Fruit fly (Drosophila melanogaster) whole organism, embryonic: ENCODE results near the gene CG11470.
A peak's percentile ranks its signal among the peaks of the same experiment; 100 is the strongest.

Experiments used
- BtbVII ChIP-seq: fragments of 200-800 bp; sonication (Bioruptor generic); optimal IDR thresholded peaks from 3 replicates; lab custom pipeline; 2017; ENCODE audit warnings: missing biosample characterization, mild to moderate bottlenecking, missing genetic modification characterization
- C15 ChIP-seq: fragments of 200-800 bp; sonication (Bioruptor generic); IDR thresholded peaks from 3 replicates; pipeline ENCODE4 v1.3.6; 2022; ENCODE audit warnings: missing biosample characterization, missing genetic modification characterization
- CG10543 ChIP-seq: fragments of 200-800 bp; sonication (Bioruptor generic); optimal IDR thresholded peaks from 3 replicates; lab custom pipeline; 2017; ENCODE audit warnings: missing biosample characterization, mild to moderate bottlenecking, missing genetic modification characterization, moderate library complexity
- CG12155 ChIP-seq: fragments of 200-800 bp; sonication (Bioruptor generic); optimal IDR thresholded peaks from 3 replicates; lab custom pipeline; 2016; ENCODE audit warnings: missing biosample characterization, missing genetic modification characterization
- CG13775 ChIP-seq: fragments of 200-800 bp; sonication (Bioruptor generic); optimal IDR thresholded peaks from 3 replicates; lab custom pipeline; 2017; ENCODE audit warnings: missing biosample characterization, mild to moderate bottlenecking, missing genetic modification characterization
- CG14014 ChIP-seq: fragments of 200-800 bp; sonication (Bioruptor generic); IDR thresholded peaks from 2 replicates; pipeline ENCODE4 v1.3.6; 2022; ENCODE audit warnings: missing biosample characterization, missing genetic modification characterization
- CG14667 ChIP-seq: fragments of 200-800 bp; sonication (Bioruptor generic); IDR thresholded peaks from 2 replicates; pipeline ENCODE4 v1.3.6; 2022; ENCODE audit warnings: missing biosample characterization, missing genetic modification characterization
- CG17802 ChIP-seq: fragments of 200-800 bp; sonication (Bioruptor generic); optimal IDR thresholded peaks from 2 replicates; lab custom pipeline; 2018; ENCODE audit warnings: missing biosample characterization, mild to moderate bottlenecking, missing genetic modification characterization, moderate library complexity
- CG17912 ChIP-seq: fragments of 200-800 bp; sonication (Bioruptor generic); optimal IDR thresholded peaks from 2 replicates; lab custom pipeline; 2018; ENCODE audit warnings: missing biosample characterization, mild to moderate bottlenecking, missing genetic modification characterization
- CG1832 ChIP-seq: fragments of 200-800 bp; sonication (Bioruptor generic); optimal IDR thresholded peaks from 2 replicates; lab custom pipeline; 2017; ENCODE audit warnings: missing biosample characterization, mild to moderate bottlenecking, missing genetic modification characterization, inconsistent platforms
- CG3065 ChIP-seq: fragments of 200-800 bp; sonication (Bioruptor generic); optimal IDR thresholded peaks from 2 replicates; lab custom pipeline; 2016; ENCODE audit warnings: missing biosample characterization, missing genetic modification characterization
- CG31441 ChIP-seq: fragments of 200-800 bp; sonication (Bioruptor generic); IDR thresholded peaks from 2 replicates; pipeline ENCODE4 v1.3.6; 2022; ENCODE audit warnings: missing biosample characterization, missing genetic modification characterization
- CG33557 ChIP-seq: fragments of 200-800 bp; sonication (Bioruptor generic); optimal IDR thresholded peaks from 2 replicates; lab custom pipeline; 2019; ENCODE audit warnings: missing biosample characterization, mild to moderate bottlenecking, missing genetic modification characterization, moderate library complexity
- CG42726 ChIP-seq: fragments of 200-800 bp; sonication (Bioruptor generic); IDR thresholded peaks from 2 replicates; pipeline ENCODE4 v1.3.6; 2022; ENCODE audit warnings: missing biosample characterization, missing genetic modification characterization; ENCODE audit not compliant: partially characterized antibody
- CG4282 ChIP-seq: fragments of 200-800 bp; sonication (Bioruptor generic); optimal IDR thresholded peaks from 2 replicates; lab custom pipeline; 2016; ENCODE audit warnings: missing biosample characterization, missing genetic modification characterization
- CG4730 ChIP-seq: fragments of 200-800 bp; sonication (Bioruptor generic); IDR thresholded peaks from 2 replicates; pipeline ENCODE4 v1.3.6; 2022; ENCODE audit warnings: missing biosample characterization, missing genetic modification characterization
- CG6175 ChIP-seq: fragments of 200-800 bp; sonication (Bioruptor generic); IDR thresholded peaks from 3 replicates; pipeline ENCODE4 v1.3.6; 2022; ENCODE audit warnings: missing biosample characterization, missing genetic modification characterization
- CG6689 ChIP-seq: fragments of 200-800 bp; sonication (Bioruptor generic); IDR thresholded peaks from 2 replicates; pipeline ENCODE4 v1.3.6; 2022; ENCODE audit warnings: missing biosample characterization, missing genetic modification characterization
- CG7271 ChIP-seq: fragments of 200-800 bp; sonication (Bioruptor generic); optimal IDR thresholded peaks from 2 replicates; lab custom pipeline; 2018; ENCODE audit warnings: missing biosample characterization, mild to moderate bottlenecking, missing genetic modification characterization, moderate library complexity
- CG7963 ChIP-seq: fragments of 200-800 bp; sonication (Bioruptor generic); IDR thresholded peaks from 3 replicates; pipeline ENCODE4 v1.3.6; 2022; ENCODE audit warnings: missing biosample characterization, missing genetic modification characterization; ENCODE audit not compliant: partially characterized antibody
- CG8924 ChIP-seq: fragments of 200-800 bp; optimal IDR thresholded peaks from 3 replicates; lab custom pipeline; 2019; ENCODE audit warnings: missing biosample characterization, mild to moderate bottlenecking, missing genetic modification characterization, moderate library complexity
- CG9609 ChIP-seq: fragments of 200-800 bp; sonication (Bioruptor generic); optimal IDR thresholded peaks from 3 replicates; lab custom pipeline; 2016; ENCODE audit warnings: missing biosample characterization, missing genetic modification characterization
- Chrac-16 ChIP-seq: fragments of 200-800 bp; sonication (Bioruptor generic); optimal IDR thresholded peaks from 3 replicates; lab custom pipeline; 2016; ENCODE audit warnings: missing biosample characterization, missing genetic modification characterization
- Fer3 ChIP-seq: fragments of 200-800 bp; sonication (Bioruptor generic); optimal IDR thresholded peaks from 2 replicates; lab custom pipeline; 2018; ENCODE audit warnings: missing biosample characterization, mild to moderate bottlenecking, missing genetic modification characterization, moderate library complexity
- HLH4C ChIP-seq: fragments of 200-800 bp; sonication (Bioruptor generic); IDR thresholded peaks from 3 replicates; pipeline ENCODE4 v1.3.6; 2022; ENCODE audit warnings: missing biosample characterization, missing genetic modification characterization; ENCODE audit not compliant: partially characterized antibody
- Hey ChIP-seq: fragments of 200-800 bp; sonication (Bioruptor generic); optimal IDR thresholded peaks from 3 replicates; lab custom pipeline; 2018; ENCODE audit warnings: missing biosample characterization, mild to moderate bottlenecking, missing genetic modification characterization
- Hr39 ChIP-seq: fragments of >200 bp; optimal IDR thresholded peaks from 2 replicates; lab custom pipeline; 2017
- NFAT ChIP-seq: fragments of 200-800 bp; sonication (Bioruptor generic); IDR thresholded peaks from 2 replicates; pipeline ENCODE4 v1.3.6; 2022; ENCODE audit warnings: missing biosample characterization, missing genetic modification characterization
- PHDP ChIP-seq: fragments of 200-800 bp; sonication (Bioruptor generic); optimal IDR thresholded peaks from 3 replicates; lab custom pipeline; 2018; ENCODE audit warnings: missing biosample characterization, mild to moderate bottlenecking, missing genetic modification characterization, moderate library complexity
- Ptx1 ChIP-seq: fragments of 200-800 bp; sonication (Bioruptor generic); IDR thresholded peaks from 2 replicates; pipeline ENCODE4 v1.3.6; 2022; ENCODE audit warnings: missing biosample characterization, missing genetic modification characterization
- Side ChIP-seq: fragments of 200-800 bp; sonication (Bioruptor generic); optimal IDR thresholded peaks from 2 replicates; lab custom pipeline; 2016; ENCODE audit warnings: missing biosample characterization, missing genetic modification characterization
- cad ChIP-seq: fragments of >200 bp; optimal IDR thresholded peaks from 2 replicates; lab custom pipeline; 2017; ENCODE audit warnings: missing biosample characterization, missing genetic modification characterization
- cas ChIP-seq: fragments of 200-800 bp; sonication (Bioruptor generic); IDR thresholded peaks from 2 replicates; pipeline ENCODE4 v1.3.6; 2022; ENCODE audit warnings: missing biosample characterization, missing genetic modification characterization
- cg ChIP-seq: fragments of 200-800 bp; sonication (Bioruptor generic); optimal IDR thresholded peaks from 3 replicates; lab custom pipeline; 2019; ENCODE audit warnings: missing biosample characterization, mild to moderate bottlenecking, missing genetic modification characterization, moderate library complexity
- corto ChIP-seq: fragments of 200-800 bp; sonication (Bioruptor generic); optimal IDR thresholded peaks from 2 replicates; lab custom pipeline; 2016; ENCODE audit warnings: missing biosample characterization, mild to moderate bottlenecking, missing genetic modification characterization, moderate library complexity
- dysf ChIP-seq: fragments of 200-800 bp; sonication (Bioruptor generic); IDR thresholded peaks from 3 replicates; pipeline ENCODE4 v1.3.6; 2022; ENCODE audit warnings: missing biosample characterization, missing genetic modification characterization
- esg ChIP-seq: fragments of 200-800 bp; sonication (Bioruptor generic); conservative IDR thresholded peaks from 2 replicates; pipeline ENCODE4 v1.3.6; 2022; ENCODE audit warnings: missing biosample characterization, missing genetic modification characterization
- gsb ChIP-seq: fragments of 200-800 bp; sonication (Bioruptor generic); IDR thresholded peaks from 2 replicates; pipeline ENCODE4 v1.3.6; 2022; ENCODE audit warnings: missing biosample characterization, missing genetic modification characterization
- jigr1 ChIP-seq: fragments of 200-800 bp; sonication (Bioruptor generic); IDR thresholded peaks from 3 replicates; pipeline ENCODE4 v1.3.6; 2022; ENCODE audit warnings: missing biosample characterization, missing genetic modification characterization
- pan ChIP-seq, 4 experiments: fragments of >200 bp in 3 of 4; fragments of 200-800 bp in 1 of 4; sonication (Bioruptor generic) in 1 of 4; optimal IDR thresholded peaks in 3 of 4; IDR thresholded peaks in 1 of 4; 2 replicates each; pipeline versions ENCODE4 v1.3.6 to Lab custom; 2017 to 2022; ENCODE audit warnings: missing biosample characterization in 2 of 4, missing genetic modification characterization in 2 of 4, mixed read lengths in 1 of 4
- pfk ChIP-seq: fragments of 200-800 bp; sonication (Bioruptor generic); optimal IDR thresholded peaks from 2 replicates; lab custom pipeline; 2018; ENCODE audit warnings: missing biosample characterization, mild to moderate bottlenecking, missing genetic modification characterization, moderate library complexity
- pho ChIP-seq: fragments of 200-800 bp; sonication (Bioruptor generic); optimal IDR thresholded peaks from 2 replicates; lab custom pipeline; 2016; ENCODE audit warnings: missing biosample characterization, missing genetic modification characterization
- pita ChIP-seq: fragments of 200-800 bp; sonication (Bioruptor generic); optimal IDR thresholded peaks from 2 replicates; lab custom pipeline; 2017; ENCODE audit warnings: missing biosample characterization, mild to moderate bottlenecking, missing genetic modification characterization
- repo ChIP-seq: fragments of 200-800 bp; sonication (Bioruptor generic); optimal IDR thresholded peaks from 2 replicates; lab custom pipeline; 2016; ENCODE audit warnings: missing biosample characterization, missing genetic modification characterization
- run ChIP-seq: fragments of 200-800 bp; sonication (Bioruptor generic); optimal IDR thresholded peaks from 3 replicates; lab custom pipeline; 2018; ENCODE audit warnings: missing biosample characterization, mild to moderate bottlenecking, missing genetic modification characterization
- scrt ChIP-seq: fragments of 200-800 bp; sonication (Bioruptor generic); optimal IDR thresholded peaks from 2 replicates; lab custom pipeline; 2018; ENCODE audit warnings: missing biosample characterization, mild to moderate bottlenecking, missing genetic modification characterization, moderate library complexity
- sisA ChIP-seq: fragments of 200-800 bp; sonication (Bioruptor generic); IDR thresholded peaks from 2 replicates; pipeline ENCODE4 v1.3.6; 2022; ENCODE audit warnings: missing biosample characterization, missing genetic modification characterization
- slbo ChIP-seq: fragments of 200-800 bp; sonication (Bioruptor generic); IDR thresholded peaks from 2 replicates; pipeline ENCODE4 v1.3.6; 2022; ENCODE audit warnings: missing biosample characterization, missing genetic modification characterization
- sqz ChIP-seq: fragments of 200-800 bp; sonication (Bioruptor generic); optimal IDR thresholded peaks from 3 replicates; lab custom pipeline; 2018; ENCODE audit warnings: missing biosample characterization, mild to moderate bottlenecking, missing genetic modification characterization
- z ChIP-seq: fragments of 200-800 bp; sonication (Bioruptor generic); IDR thresholded peaks from 3 replicates; pipeline ENCODE4 v1.3.6; 2022; ENCODE audit warnings: missing biosample characterization, missing genetic modification characterization
- zfh1 ChIP-seq: fragments of 200-800 bp; sonication (Bioruptor generic); IDR thresholded peaks from 3 replicates; pipeline ENCODE4 v1.3.6; 2022; ENCODE audit warnings: missing biosample characterization, missing genetic modification characterization

CG11470 gene

DNA sequence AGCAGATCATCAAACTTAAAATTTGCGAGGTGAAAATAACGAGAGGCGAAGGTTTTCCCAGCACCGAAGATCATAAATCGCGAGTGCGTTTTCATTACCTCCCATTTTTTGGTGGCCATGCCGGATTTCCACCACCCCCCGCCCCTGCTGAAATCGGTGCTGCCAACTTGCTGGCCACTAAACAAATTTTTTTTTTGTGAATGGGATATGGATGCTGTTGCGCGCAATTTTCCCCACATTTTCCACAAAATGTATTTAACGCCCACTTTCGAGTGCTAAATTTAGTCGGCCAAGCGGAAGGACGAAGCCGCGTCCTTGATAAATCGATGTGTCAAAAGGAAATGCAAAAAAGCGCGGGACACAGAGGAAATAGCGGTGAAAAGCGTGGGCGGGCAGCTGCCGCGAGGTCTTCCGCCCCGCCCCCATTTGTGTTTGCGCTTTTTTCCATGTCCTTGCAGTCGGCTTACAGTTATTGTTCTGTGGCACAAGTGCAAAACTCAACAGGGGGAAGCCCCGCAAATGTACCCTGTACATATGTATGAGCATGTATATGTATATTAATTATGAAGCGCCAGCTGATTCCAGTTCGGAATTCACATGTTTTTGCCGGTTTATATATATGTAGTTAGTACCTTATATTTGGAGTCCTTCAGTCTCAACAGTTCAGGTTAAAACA, 2.7 kb upstream of the CG11470 start (continued):
- TF ChIP-seq zfh1 (GFP tag; lab: Robert Waterston, UW) (0 out of 3 replicates have a peak, but pooled peaks have one; percentile 12), CG12155 (no peak), CG4730 (no peak), pho (GFP tag; lab: Kevin White, UChicago) (no peak), BtbVII (GFP tag; lab: Kevin White, UChicago) (no peak), jigr1 (GFP tag; lab: Robert Waterston, UW) (no peak), Hey (tag; lab: Kevin White, UChicago) (no peak), CG3065 (GFP tag; lab: Kevin White, UChicago) (no peak), CG9609 (no peak), Hr39 (lab: Kevin White, UChicago) (no peak), gsb (GFP tag; lab: Robert Waterston, UW) (no peak), cg (GFP tag; lab: Kevin White, UChicago) (peak; percentile 25), dysf (GFP tag; lab: Robert Waterston, UW) (no peak), Ptx1 (0 out of 2 replicates have a peak, but pooled peaks have one; percentile 28), cad (no peak), Side (GFP tag; lab: Kevin White, UChicago) (no peak), sqz (GFP tag; lab: Kevin White, UChicago) (peak; percentile 75), CG33557 (GFP tag; lab: Kevin White, UChicago) (no peak), esg (GFP tag; lab: Robert Waterston, UW) (no peak), CG31441 (GFP tag; lab: Robert Waterston, UW) (no peak), CG42726 (GFP tag; lab: Robert Waterston, UW) (no peak), NFAT (GFP tag; lab: Robert Waterston, UW) (no peak), CG17912 (GFP tag; lab: Kevin White, UChicago) (no peak), CG1832 (GFP tag; lab: Kevin White, UChicago) (no peak), C15 (GFP tag; lab: Robert Waterston, UW) (no peak), CG14667 (GFP tag; lab: Robert Waterston, UW) (no peak), scrt (GFP tag; lab: Kevin White, UChicago) (peak; percentile 37), Fer3 (no peak), pita (GFP tag; lab: Kevin White, UChicago) (no peak), CG7271 (tag; lab: Kevin White, UChicago) (no peak), cas (GFP tag; lab: Robert Waterston, UW) (no peak), z (no peak), CG13775 (GFP tag; lab: Kevin White, UChicago) (no peak), pfk (no peak), CG8924 (tag; lab: Kevin White, UChicago) (no peak), CG6689 (GFP tag; lab: Robert Waterston, UW) (peak; percentile 50; the same call in 1 of the 2 replicates), CG6175 (GFP tag; lab: Robert Waterston, UW) (no peak), corto (GFP tag; lab: Kevin White, UChicago) (no peak), HLH4C (GFP tag; lab: Robert Waterston, UW) (no peak), CG17802 (tag; lab: Kevin White, UChicago) (no peak), CG14014 (GFP tag; lab: Robert Waterston, UW) (no peak), CG7963 (GFP tag; lab: Robert Waterston, UW) (no peak), CG4282 (GFP tag; lab: Kevin White, UChicago) (no peak), sisA (GFP tag; lab: Robert Waterston, UW) (no peak), repo (GFP tag; lab: Kevin White, UChicago) (no peak), Chrac-16 (no peak), PHDP (tag; lab: Kevin White, UChicago) (no peak), run (tag; lab: Kevin White, UChicago) (no peak), pan (optimal IDR thresholded peaks at IDR 0.05; lab: Kevin White, UChicago) (no peak), pan (GFP tag; optimal IDR thresholded peaks at IDR 0.05 in 1 of 2, IDR thresholded peaks at IDR 0.05 in 1 of 2) (no peak), slbo (GFP tag; lab: Robert Waterston, UW) (peak; percentile 26; the same call in 1 of the 2 replicates), CG10543 (GFP tag; lab: Kevin White, UChicago) (no peak)
